Worm (Caenorhabditis elegans) whole organism, L4 larva: Measurements from ENCODE around the gene ZK354.3.

Source experiments
- lin-15B ChIP-seq: fragments of 150-350 bp; sonication (generic microtip); optimal IDR thresholded peaks from 3 replicates; lab custom pipeline; 2014; ENCODE audit warnings: missing biosample characterization, missing genetic modification characterization
- mdl-1 ChIP-seq, 2 experiments: fragments of 150-350 bp in 1 of 2; sonication (generic microtip) in 1 of 2; optimal IDR thresholded peaks; 2 replicates each; lab custom pipeline; 2014 to 2017; ENCODE audit warnings: missing biosample characterization in 2 of 2, missing genetic modification characterization in 2 of 2

DNA sequence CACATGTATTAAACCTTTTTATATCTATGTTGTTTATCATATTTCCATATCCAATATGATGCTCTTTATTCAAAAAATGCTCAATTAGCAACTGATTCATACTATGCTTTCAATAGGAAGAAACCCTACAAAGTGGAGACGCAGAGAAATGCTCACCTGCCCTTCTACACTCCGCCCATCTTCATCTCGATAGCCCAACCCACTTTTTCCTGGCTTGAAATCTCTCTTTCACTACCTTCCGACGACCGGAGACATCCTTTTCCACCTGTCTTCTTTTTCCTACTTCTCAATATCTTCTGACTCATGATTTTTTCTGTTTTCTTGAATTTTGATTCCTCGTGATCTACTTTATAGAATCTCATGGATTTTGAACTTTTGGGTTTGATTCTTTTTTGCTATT, 20.9 kb upstream of the ZK354.3 start:
- TF ChIP-seq lin-15B (tag; lab: Kevin White, UChicago), result no peak
- no peak for TF ChIP-seq mdl-1 (tag; optimal IDR thresholded peaks at IDR 0.05; lab: Kevin White, UChicago)
